Worm (Caenorhabditis elegans) whole organism, late embryonic: ENCODE results near the gene F10E7.11.
A peak's percentile ranks its signal among the peaks of the same experiment; 100 is the strongest.

Source experiments
- C08G9.2 ChIP-seq: sonication (generic microtip); optimal IDR thresholded peaks from 2 replicates; lab custom pipeline; 2016; ENCODE audit warnings: mild to moderate bottlenecking, missing genetic modification characterization, moderate library complexity, missing compliant biosample characterization
- F13H6.1 ChIP-seq: sonication (generic microtip); optimal IDR thresholded peaks from 2 replicates; lab custom pipeline; 2016; ENCODE audit warnings: missing genetic modification characterization, missing compliant biosample characterization
- K02D7.2 ChIP-seq: sonication (generic microtip); optimal IDR thresholded peaks from 2 replicates; lab custom pipeline; 2017; ENCODE audit warnings: mild to moderate bottlenecking, missing genetic modification characterization, missing compliant biosample characterization
- K09A11.1 ChIP-seq: sonication (generic microtip); optimal IDR thresholded peaks from 2 replicates; lab custom pipeline; 2017; ENCODE audit warnings: antibody characterized with exemption, mild to moderate bottlenecking, missing genetic modification characterization, missing compliant biosample characterization; ENCODE audit not compliant: insufficient read depth
- ahr-1 ChIP-seq: sonication (generic microtip); optimal IDR thresholded peaks from 2 replicates; lab custom pipeline; 2016; ENCODE audit warnings: missing genetic modification characterization, missing compliant biosample characterization
- ama-1 ChIP-seq: fragments of 150-350 bp; optimal IDR thresholded peaks from 2 replicates; lab custom pipeline; 2014
- ceh-14 ChIP-seq: sonication (generic microtip); optimal IDR thresholded peaks from 2 replicates; lab custom pipeline; 2016; ENCODE audit warnings: missing genotype, missing genetic modification characterization, missing compliant biosample characterization
- ceh-18 ChIP-seq: sonication (generic microtip); optimal IDR thresholded peaks from 2 replicates; lab custom pipeline; 2016; ENCODE audit warnings: missing genetic modification characterization, missing compliant biosample characterization
- ceh-19 ChIP-seq: fragments of 200-800 bp; sonication (Bioruptor generic); optimal IDR thresholded peaks from 2 replicates; lab custom pipeline; 2018; ENCODE audit warnings: mild to moderate bottlenecking, missing genetic modification characterization, missing compliant biosample characterization
- ceh-2 ChIP-seq: sonication (generic microtip); optimal IDR thresholded peaks from 2 replicates; lab custom pipeline; 2016; ENCODE audit warnings: missing genotype, missing genetic modification characterization, missing compliant biosample characterization
- ceh-22 ChIP-seq: sonication (generic microtip); optimal IDR thresholded peaks from 2 replicates; lab custom pipeline; 2017; ENCODE audit warnings: missing biosample characterization, missing genetic modification characterization
- ceh-31 ChIP-seq: sonication (generic microtip); optimal IDR thresholded peaks from 2 replicates; lab custom pipeline; 2016; ENCODE audit warnings: missing genetic modification characterization, missing compliant biosample characterization
- ceh-34 ChIP-seq: sonication (generic microtip); optimal IDR thresholded peaks from 2 replicates; lab custom pipeline; 2016; ENCODE audit warnings: mild to moderate bottlenecking, missing genetic modification characterization, missing compliant biosample characterization
- ceh-45 ChIP-seq: fragments of 200-800 bp; sonication (Bioruptor generic); IDR thresholded peaks from 2 replicates; pipeline ENCODE4 v1.3.6; 2022; ENCODE audit warnings: missing genetic modification reagents, missing genetic modification characterization, missing compliant biosample characterization
- ceh-48 ChIP-seq: sonication (generic microtip); optimal IDR thresholded peaks from 2 replicates; lab custom pipeline; 2016; ENCODE audit warnings: missing genetic modification characterization, inconsistent platforms, missing compliant biosample characterization
- ceh-6 ChIP-seq: fragments of 200-800 bp; sonication (Bioruptor generic); optimal IDR thresholded peaks from 2 replicates; lab custom pipeline; 2018; ENCODE audit warnings: mild to moderate bottlenecking, missing genetic modification characterization, missing compliant biosample characterization
- che-1 ChIP-seq: sonication (generic microtip); optimal IDR thresholded peaks from 2 replicates; lab custom pipeline; 2016; ENCODE audit warnings: mild to moderate bottlenecking, missing genetic modification characterization, missing compliant biosample characterization
- dmd-4 ChIP-seq: sonication (generic microtip); optimal IDR thresholded peaks from 2 replicates; lab custom pipeline; 2016; ENCODE audit warnings: borderline replicate concordance, missing genetic modification characterization, missing compliant biosample characterization
- dve-1 ChIP-seq: sonication (generic microtip); optimal IDR thresholded peaks from 2 replicates; lab custom pipeline; 2017; ENCODE audit warnings: antibody characterized with exemption, mild to moderate bottlenecking, missing genetic modification characterization, missing compliant biosample characterization
- elt-2 ChIP-seq: sonication (generic microtip); optimal IDR thresholded peaks from 2 replicates; lab custom pipeline; 2016; ENCODE audit warnings: missing genetic modification reagents, missing genetic modification characterization, missing compliant biosample characterization
- ets-4 ChIP-seq: sonication (generic microtip); optimal IDR thresholded peaks from 2 replicates; lab custom pipeline; 2016; ENCODE audit warnings: missing genetic modification characterization, missing compliant biosample characterization
- hlh-13 ChIP-seq: fragments of 200-800 bp; sonication (Bioruptor generic); optimal IDR thresholded peaks from 2 replicates; lab custom pipeline; 2018; ENCODE audit warnings: mild to moderate bottlenecking, missing genetic modification characterization, missing compliant biosample characterization
- hlh-30 ChIP-seq: sonication (generic microtip); optimal IDR thresholded peaks from 2 replicates; lab custom pipeline; 2017; ENCODE audit warnings: antibody characterized with exemption, missing genetic modification characterization, missing compliant biosample characterization; ENCODE audit not compliant: insufficient read depth
- hlh-6 ChIP-seq: sonication (generic microtip); optimal IDR thresholded peaks from 2 replicates; lab custom pipeline; 2016; ENCODE audit warnings: missing genotype, missing genetic modification characterization, missing compliant biosample characterization
- lin-11 ChIP-seq: fragments of 200-800 bp; sonication (Bioruptor generic); optimal IDR thresholded peaks from 2 replicates; lab custom pipeline; 2018; ENCODE audit warnings: mild to moderate bottlenecking, missing genetic modification characterization, missing compliant biosample characterization
- nhr-11 ChIP-seq: fragments of 150-350 bp; optimal IDR thresholded peaks from 2 replicates; lab custom pipeline; 2014; ENCODE audit warnings: missing biosample characterization, missing genetic modification characterization
- npax-4 ChIP-seq: sonication (generic microtip); optimal IDR thresholded peaks from 2 replicates; lab custom pipeline; 2016; ENCODE audit warnings: missing genetic modification characterization, missing compliant biosample characterization
- pax-1 ChIP-seq: fragments of 150-350 bp; optimal IDR thresholded peaks from 2 replicates; lab custom pipeline; 2014; ENCODE audit warnings: missing biosample characterization, missing genetic modification characterization
- pha-4 ChIP-seq: fragments of 150-350 bp; optimal IDR thresholded peaks from 2 replicates; lab custom pipeline; 2018; ENCODE audit warnings: missing biosample characterization, missing genetic modification reagents, missing genetic modification characterization
- pros-1 ChIP-seq: fragments of 150-350 bp; optimal IDR thresholded peaks from 2 replicates; lab custom pipeline; 2014; ENCODE audit warnings: missing biosample characterization, missing genetic modification reagents, missing genetic modification characterization
- rnt-1 ChIP-seq: sonication (generic microtip); optimal IDR thresholded peaks from 2 replicates; lab custom pipeline; 2016; ENCODE audit warnings: missing genetic modification characterization, missing compliant biosample characterization
- sdc-2 ChIP-seq: sonication (generic microtip); optimal IDR thresholded peaks from 2 replicates; lab custom pipeline; 2016; ENCODE audit warnings: missing genotype, missing genetic modification characterization, missing compliant biosample characterization
- sox-2 ChIP-seq: fragments of 200-800 bp; sonication (Bioruptor generic); IDR thresholded peaks from 2 replicates; pipeline ENCODE4 v1.3.6; 2022; ENCODE audit warnings: missing genetic modification reagents, missing genetic modification characterization, missing compliant biosample characterization
- sox-4 ChIP-seq: sonication (generic microtip); optimal IDR thresholded peaks from 2 replicates; lab custom pipeline; 2017; ENCODE audit warnings: mild to moderate bottlenecking, missing genetic modification characterization, inconsistent platforms, missing compliant biosample characterization
- syd-9 ChIP-seq: sonication (generic microtip); optimal IDR thresholded peaks from 2 replicates; lab custom pipeline; 2016; ENCODE audit warnings: mild to moderate bottlenecking, missing genetic modification characterization, moderate library complexity, missing compliant biosample characterization
- tbx-2 ChIP-seq: sonication (generic microtip); optimal IDR thresholded peaks from 2 replicates; lab custom pipeline; 2016; ENCODE audit warnings: missing genetic modification characterization, missing compliant biosample characterization
- ttx-3 ChIP-seq: sonication (generic microtip); optimal IDR thresholded peaks from 2 replicates; lab custom pipeline; 2016; ENCODE audit warnings: missing genetic modification reagents, missing genetic modification characterization, missing compliant biosample characterization
- unc-3 ChIP-seq, 2 experiments: fragments of 200-800 bp in 1 of 2; sonication (Bioruptor generic) in 1 of 2; sonication (generic microtip) in 1 of 2; conservative IDR thresholded peaks in 1 of 2; optimal IDR thresholded peaks in 1 of 2; 2 replicates each; pipeline versions ENCODE4 v1.3.6 to Lab custom; 2016 to 2022; ENCODE audit warnings: missing compliant biosample characterization in 2 of 2, missing genetic modification characterization in 2 of 2, missing genetic modification reagents in 1 of 2
- unc-42 ChIP-seq: sonication (generic microtip); optimal IDR thresholded peaks from 2 replicates; lab custom pipeline; 2016; ENCODE audit warnings: missing genotype, missing genetic modification characterization, missing compliant biosample characterization
- unc-55 ChIP-seq: sonication (generic microtip); optimal IDR thresholded peaks from 2 replicates; lab custom pipeline; 2017; ENCODE audit warnings: missing biosample characterization, missing genetic modification reagents, missing genetic modification characterization
- unc-86 ChIP-seq: sonication (generic microtip); optimal IDR thresholded peaks from 2 replicates; lab custom pipeline; 2016; ENCODE audit warnings: missing genetic modification characterization, missing compliant biosample characterization
- ztf-16 ChIP-seq: sonication (generic microtip); optimal IDR thresholded peaks from 2 replicates; lab custom pipeline; 2017; ENCODE audit warnings: missing genetic modification characterization, missing compliant biosample characterization

F10E7.11 gene

DNA sequence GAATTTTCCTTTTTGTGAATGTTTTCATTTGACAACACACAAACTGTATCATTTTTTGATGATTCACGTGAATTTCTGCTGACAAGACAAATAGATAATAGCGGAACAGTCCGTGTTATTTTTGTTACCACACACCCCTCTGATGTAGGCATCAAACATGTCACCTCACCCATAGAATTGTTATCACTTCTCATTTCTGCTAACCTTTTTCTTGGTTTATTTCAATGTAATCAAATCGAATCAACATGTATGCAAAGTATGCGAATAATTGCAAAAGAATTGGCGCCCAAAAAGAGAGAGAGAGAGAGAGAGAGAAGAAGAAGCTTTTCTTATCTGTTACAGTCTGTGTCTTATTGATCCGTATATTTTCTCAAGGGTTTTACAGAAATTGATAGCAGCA is 34.7 kb upstream of the F10E7.11 start:
- TF ChIP-seq rnt-1 (no peak), elt-2 (peak; percentile 61), ttx-3 (tag; lab: Kevin White, UChicago) (no peak), lin-11 (tag; lab: Kevin White, UChicago) (no peak), pha-4 (tag; lab: Kevin White, UChicago) (no peak)

- TF ChIP-seq ama-1 (lab: Kevin White, UChicago) (peak; percentile 47), pros-1 (tag; lab: Kevin White, UChicago) (no peak), unc-55 (GFP tag; lab: Kevin White, UChicago) (no peak)
These were observed 32.7 kb upstream of the F10E7.11 start, which contains the start of gene C27H5.2 for ce11 chrII:7155392-7155791. TSS of gene C27H5.2 (plus strand) at chrII:7155581.

DNA sequence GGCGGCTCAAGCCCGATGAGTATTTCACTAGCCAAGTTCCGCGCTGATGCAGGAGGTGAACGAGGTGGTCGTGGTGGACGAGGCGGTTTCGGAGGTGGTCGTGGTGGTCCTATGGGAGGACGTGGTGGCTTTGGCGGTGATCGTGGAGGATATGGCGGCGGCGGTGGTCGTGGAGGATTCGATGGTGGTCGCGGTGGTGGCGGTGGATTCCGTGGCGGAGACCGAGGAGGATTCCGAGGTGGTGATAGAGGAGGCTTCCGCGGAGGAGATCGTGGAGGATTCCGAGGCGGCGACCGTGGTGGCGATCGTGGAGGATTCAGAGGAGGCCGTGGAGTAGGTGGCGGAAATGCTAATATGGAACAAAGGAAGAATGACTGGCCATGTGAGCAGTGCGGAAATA is 32.0 kb upstream of the F10E7.11 start:
- TF ChIP-seq ceh-2 (tag; lab: Kevin White, UChicago), result no peak
- TF ChIP-seq pros-1 (tag; lab: Kevin White, UChicago), result no peak
- TF ChIP-seq syd-9, result no peak
- TF ChIP-seq unc-42, result no peak
- TF ChIP-seq npax-4 (tag; lab: Kevin White, UChicago), result no peak
- TF ChIP-seq sox-2 (GFP tag; lab: Robert Waterston, UW), result no peak
- no peak for TF ChIP-seq ceh-18 (tag; lab: Kevin White, UChicago)
- TF ChIP-seq ceh-14 (tag; lab: Kevin White, UChicago), result no peak
- no peak for TF ChIP-seq K02D7.2 (tag; lab: Kevin White, UChicago)
- TF ChIP-seq nhr-11 (tag; lab: Kevin White, UChicago), result no peak

DNA sequence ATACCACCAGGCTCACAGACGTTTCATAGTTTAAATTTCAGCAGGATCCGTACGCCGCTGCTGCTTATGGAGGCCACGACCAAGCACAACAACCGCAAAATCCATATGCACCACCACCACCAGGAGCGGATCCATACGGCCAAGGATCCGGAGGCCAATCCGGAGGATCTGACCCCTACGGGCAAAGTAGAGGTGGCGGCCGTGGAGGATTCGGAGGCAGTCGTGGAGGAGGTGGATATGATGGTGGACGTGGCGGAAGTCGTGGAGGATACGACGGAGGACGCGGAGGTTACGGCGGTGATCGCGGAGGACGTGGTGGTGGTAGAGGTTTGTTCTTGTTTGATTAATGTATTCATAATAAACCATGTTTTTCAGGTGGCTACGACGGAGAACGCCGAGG is 30.4 kb upstream of the F10E7.11 start:
- peak; percentile 17 for TF ChIP-seq ceh-6 (GFP tag; lab: Kevin White, UChicago)

ce11 chrII:7151969-7152631 is 29.4 kb upstream of the F10E7.11 start, which contains the start of gene fust-1:
TSS of gene fust-1 (plus strand) at chrII:7152581.
- TF ChIP-seq ahr-1 (tag; lab: Kevin White, UChicago) (no peak), hlh-30 (tag; lab: Kevin White, UChicago) (peak; percentile 58), ztf-16 (peak; percentile 49), ets-4 (tag; lab: Kevin White, UChicago) (peak; percentile 64), sdc-2 (peak; percentile 30), dve-1 (tag; lab: Kevin White, UChicago) (peak; percentile 80), ceh-22 (tag; lab: Kevin White, UChicago) (no peak), che-1 (tag; lab: Kevin White, UChicago) (peak; percentile 21), elt-2 (peak; percentile 80), ceh-34 (tag; lab: Kevin White, UChicago) (peak; percentile 76), sox-2 (GFP tag; lab: Robert Waterston, UW) (no peak; the same call in 1 of the 2 replicates), ttx-3 (tag; lab: Kevin White, UChicago) (peak; percentile 72), tbx-2 (tag; lab: Kevin White, UChicago) (peak; percentile 78), hlh-13 (GFP tag; lab: Kevin White, UChicago) (no peak), ceh-45 (GFP tag; lab: Robert Waterston, UW) (0 out of 2 replicates have a peak, but pooled peaks have one; percentile 40), sox-4 (tag; lab: Kevin White, UChicago) (peak; percentile 58), pax-1 (peak; percentile 64), unc-55 (GFP tag; lab: Kevin White, UChicago) (peak; percentile 23), K09A11.1 (tag; lab: Kevin White, UChicago) (peak; percentile 51), hlh-6 (peak; percentile 9), ceh-19 (GFP tag; lab: Kevin White, UChicago) (peak; percentile 42), ceh-6 (GFP tag; lab: Kevin White, UChicago) (peak; percentile 52), ceh-48 (tag; lab: Kevin White, UChicago) (peak; percentile 32), unc-3 (GFP tag; conservative IDR thresholded peaks at IDR 0.05; lab: Robert Waterston, UW) (no peak; the same call in 1 of the 2 replicates), unc-3 (tag; optimal IDR thresholded peaks at IDR 0.05; lab: Kevin White, UChicago) (peak; percentile 26), C08G9.2 (tag; lab: Kevin White, UChicago) (peak; percentile 57), ceh-31 (tag; lab: Kevin White, UChicago) (peak; percentile 76), F13H6.1 (peak; percentile 6), ceh-14 (tag; lab: Kevin White, UChicago) (peak; percentile 73), dmd-4 (no peak), K02D7.2 (tag; lab: Kevin White, UChicago) (peak; percentile 37), unc-86 (tag; lab: Kevin White, UChicago) (peak; percentile 70)
